Fruit fly (Drosophila melanogaster) whole organism, embryonic: ENCODE measurements around the gene CG13075.
A peak's percentile ranks its signal among the peaks of the same experiment; 100 is the strongest.

Source experiments
- Abd-B ChIP-seq: fragments of 200-800 bp; sonication (Bioruptor generic); optimal IDR thresholded peaks from 2 replicates; lab custom pipeline; 2018; ENCODE audit warnings: missing biosample characterization, mild to moderate bottlenecking, missing genetic modification characterization, moderate library complexity
- CG1024 ChIP-seq: fragments of 200-800 bp; sonication (Bioruptor generic); IDR thresholded peaks from 2 replicates; pipeline ENCODE4 v1.3.6; 2022; ENCODE audit warnings: missing biosample characterization, missing genetic modification characterization
- CG10274 ChIP-seq: fragments of 200-800 bp; sonication (Bioruptor generic); optimal IDR thresholded peaks from 3 replicates; lab custom pipeline; 2017; ENCODE audit warnings: missing biosample characterization, mild to moderate bottlenecking, missing genetic modification characterization
- CG10431 ChIP-seq: fragments of 200-800 bp; sonication (Bioruptor generic); optimal IDR thresholded peaks from 3 replicates; lab custom pipeline; 2018; ENCODE audit warnings: missing biosample characterization, mild to moderate bottlenecking, missing genetic modification characterization
- CG11247 ChIP-seq: fragments of 200-800 bp; sonication (Bioruptor generic); IDR thresholded peaks from 2 replicates; pipeline ENCODE4 v1.3.6; 2022; ENCODE audit warnings: missing biosample characterization, missing genetic modification characterization
- CG11560 ChIP-seq: fragments of 200-800 bp; sonication (Bioruptor generic); IDR thresholded peaks from 3 replicates; pipeline ENCODE4 v1.3.6; 2022; ENCODE audit warnings: missing biosample characterization, missing genetic modification characterization
- CG12155 ChIP-seq: fragments of 200-800 bp; sonication (Bioruptor generic); optimal IDR thresholded peaks from 3 replicates; lab custom pipeline; 2016; ENCODE audit warnings: missing biosample characterization, missing genetic modification characterization
- CG12236 ChIP-seq: fragments of 200-800 bp; sonication (Bioruptor generic); optimal IDR thresholded peaks from 2 replicates; lab custom pipeline; 2016; ENCODE audit warnings: missing biosample characterization, missing genetic modification characterization
- CG12299 ChIP-seq: fragments of 200-800 bp; sonication (Bioruptor generic); optimal IDR thresholded peaks from 2 replicates; lab custom pipeline; 2018; ENCODE audit warnings: missing biosample characterization, mild to moderate bottlenecking, missing genetic modification characterization
- CG13287 ChIP-seq: fragments of 200-800 bp; sonication (Bioruptor generic); IDR thresholded peaks from 2 replicates; pipeline ENCODE4 v1.3.6; 2022; ENCODE audit warnings: missing biosample characterization, missing genetic modification characterization; ENCODE audit not compliant: partially characterized antibody
- CG15011 ChIP-seq: fragments of 200-800 bp; sonication (Bioruptor generic); optimal IDR thresholded peaks from 3 replicates; lab custom pipeline; 2018; ENCODE audit warnings: missing biosample characterization, mild to moderate bottlenecking, missing genetic modification characterization
- CG16813 ChIP-seq: fragments of 200-800 bp; sonication (Bioruptor generic); IDR thresholded peaks from 3 replicates; pipeline ENCODE4 v1.3.6; 2022; ENCODE audit warnings: missing biosample characterization, missing genetic modification characterization; ENCODE audit not compliant: partially characterized antibody
- CG2199 ChIP-seq: fragments of 200-800 bp; sonication (Bioruptor generic); IDR thresholded peaks from 3 replicates; pipeline ENCODE4 v1.3.6; 2022; ENCODE audit warnings: missing biosample characterization, missing genetic modification characterization
- CG2678 ChIP-seq: fragments of 200-800 bp; sonication (Bioruptor generic); optimal IDR thresholded peaks from 3 replicates; lab custom pipeline; 2019; ENCODE audit warnings: missing biosample characterization, mild to moderate bottlenecking, missing genetic modification characterization, moderate library complexity
- CG30020 ChIP-seq: fragments of 200-800 bp; optimal IDR thresholded peaks from 2 replicates; lab custom pipeline; 2019; ENCODE audit warnings: missing biosample characterization, mild to moderate bottlenecking, missing genetic modification characterization, moderate library complexity
- CG33213 ChIP-seq: fragments of 200-800 bp; sonication (Bioruptor generic); optimal IDR thresholded peaks from 3 replicates; lab custom pipeline; 2016; ENCODE audit warnings: missing biosample characterization, missing genetic modification characterization
- CG6254 ChIP-seq: fragments of 200-800 bp; sonication (Bioruptor generic); optimal IDR thresholded peaks from 3 replicates; lab custom pipeline; 2017; ENCODE audit warnings: mild to moderate bottlenecking, missing biosample characterization, missing genetic modification reagents, missing genetic modification characterization
- CG6272 ChIP-seq: fragments of 200-800 bp; sonication (Bioruptor generic); IDR thresholded peaks from 2 replicates; pipeline ENCODE4 v1.3.6; 2022; ENCODE audit warnings: missing biosample characterization, missing genetic modification characterization
- CG6654 ChIP-seq: fragments of 200-800 bp; sonication (Bioruptor generic); optimal IDR thresholded peaks from 2 replicates; lab custom pipeline; 2017; ENCODE audit warnings: missing biosample characterization, mild to moderate bottlenecking, missing genetic modification characterization
- CG6689 ChIP-seq: fragments of 200-800 bp; sonication (Bioruptor generic); IDR thresholded peaks from 2 replicates; pipeline ENCODE4 v1.3.6; 2022; ENCODE audit warnings: missing biosample characterization, missing genetic modification characterization
- CG7745 ChIP-seq: fragments of 200-800 bp; sonication (Bioruptor generic); optimal IDR thresholded peaks from 2 replicates; lab custom pipeline; 2018; ENCODE audit warnings: missing biosample characterization, mild to moderate bottlenecking, missing genetic modification characterization, moderate library complexity
- CG9932 ChIP-seq: fragments of 200-800 bp; sonication (Bioruptor generic); IDR thresholded peaks from 2 replicates; pipeline ENCODE4 v1.3.6; 2022; ENCODE audit warnings: missing biosample characterization, missing genetic modification characterization
- CTCF ChIP-seq: fragments of 200-800 bp; sonication (Bioruptor generic); optimal IDR thresholded peaks from 2 replicates; lab custom pipeline; 2017; ENCODE audit warnings: missing biosample characterization, mild to moderate bottlenecking, missing genetic modification characterization, moderate library complexity
- D ChIP-seq, 2 experiments: fragments of 200-800 bp in 1 of 2; fragments of >200 bp in 1 of 2; sonication (Bioruptor generic) in 1 of 2; optimal IDR thresholded peaks; 2 replicates in 1 of 2; 3 replicates in 1 of 2; lab custom pipeline; 2017; ENCODE audit warnings: mild to moderate bottlenecking in 1 of 2, missing biosample characterization in 1 of 2, missing genetic modification characterization in 1 of 2, missing genetic modification reagents in 1 of 2
- Dp ChIP-seq: fragments of 200-800 bp; sonication (Bioruptor generic); optimal IDR thresholded peaks from 2 replicates; lab custom pipeline; 2018; ENCODE audit warnings: missing biosample characterization, mild to moderate bottlenecking, missing genetic modification characterization, moderate library complexity
- E2f2 ChIP-seq: fragments of 200-800 bp; sonication (Bioruptor generic); IDR thresholded peaks from 2 replicates; pipeline ENCODE4 v1.3.6; 2022; ENCODE audit warnings: missing biosample characterization, missing genetic modification characterization
- Elba2 ChIP-seq: fragments of 200-800 bp; sonication (Bioruptor generic); optimal IDR thresholded peaks from 3 replicates; lab custom pipeline; 2016; ENCODE audit warnings: missing biosample characterization, missing genetic modification characterization
- HHEX ChIP-seq: fragments of 200-800 bp; sonication (Bioruptor generic); optimal IDR thresholded peaks from 3 replicates; lab custom pipeline; 2017; ENCODE audit warnings: missing biosample characterization, mild to moderate bottlenecking, missing genetic modification characterization, missing genetic modification reagents
- Hr78 ChIP-seq, 2 experiments: fragments of 200-800 bp in 1 of 2; fragments of >200 bp in 1 of 2; sonication (Bioruptor generic) in 1 of 2; optimal IDR thresholded peaks; 2 replicates each; lab custom pipeline; 2017 to 2019; ENCODE audit warnings: missing biosample characterization in 2 of 2, missing genetic modification characterization in 2 of 2, mild to moderate bottlenecking in 1 of 2, moderate library complexity in 1 of 2
- Myb ChIP-seq: fragments of 200-800 bp; sonication (Bioruptor generic); optimal IDR thresholded peaks from 2 replicates; lab custom pipeline; 2016; ENCODE audit warnings: missing biosample characterization, missing genetic modification characterization
- NC2α ChIP-seq: fragments of 200-800 bp; sonication (Bioruptor generic); optimal IDR thresholded peaks from 2 replicates; lab custom pipeline; 2016; ENCODE audit warnings: missing biosample characterization, missing genetic modification characterization
- Opbp ChIP-seq: fragments of 200-800 bp; sonication (Bioruptor generic); IDR thresholded peaks from 3 replicates; pipeline ENCODE4 v1.3.6; 2022; ENCODE audit warnings: missing biosample characterization, missing genetic modification characterization; ENCODE audit not compliant: partially characterized antibody
- Sry-β ChIP-seq: fragments of 200-800 bp; sonication (Bioruptor generic); optimal IDR thresholded peaks from 2 replicates; lab custom pipeline; 2018; ENCODE audit warnings: missing biosample characterization, mild to moderate bottlenecking, missing genetic modification characterization, moderate library complexity
- TFAM ChIP-seq: fragments of 200-800 bp; sonication (Bioruptor generic); optimal IDR thresholded peaks from 2 replicates; lab custom pipeline; 2017; ENCODE audit warnings: missing biosample characterization, missing genetic modification characterization, inconsistent platforms
- ab ChIP-seq: fragments of 200-800 bp; sonication (Bioruptor generic); optimal IDR thresholded peaks from 2 replicates; lab custom pipeline; 2016; ENCODE audit warnings: missing biosample characterization, missing genetic modification characterization
- btn ChIP-seq: fragments of 200-800 bp; sonication (Bioruptor generic); optimal IDR thresholded peaks from 2 replicates; lab custom pipeline; 2016; ENCODE audit warnings: missing biosample characterization, missing genetic modification characterization
- dmrt11E ChIP-seq: fragments of 200-800 bp; sonication (Bioruptor generic); optimal IDR thresholded peaks from 3 replicates; lab custom pipeline; 2018; ENCODE audit warnings: missing biosample characterization, mild to moderate bottlenecking, missing genetic modification characterization, moderate library complexity
- jigr1 ChIP-seq: fragments of 200-800 bp; sonication (Bioruptor generic); IDR thresholded peaks from 3 replicates; pipeline ENCODE4 v1.3.6; 2022; ENCODE audit warnings: missing biosample characterization, missing genetic modification characterization
- klu ChIP-seq: fragments of 200-800 bp; sonication (Bioruptor generic); IDR thresholded peaks from 2 replicates; pipeline ENCODE4 v1.3.6; 2022; ENCODE audit warnings: missing biosample characterization, missing genetic modification characterization
- luna ChIP-seq: fragments of 200-800 bp; sonication (Bioruptor generic); optimal IDR thresholded peaks from 2 replicates; lab custom pipeline; 2016; ENCODE audit warnings: missing biosample characterization, missing genetic modification characterization
- p53 ChIP-seq: fragments of 200-800 bp; sonication (Bioruptor generic); optimal IDR thresholded peaks from 2 replicates; lab custom pipeline; 2016; ENCODE audit warnings: missing biosample characterization, missing genetic modification characterization
- pita ChIP-seq: fragments of 200-800 bp; sonication (Bioruptor generic); optimal IDR thresholded peaks from 2 replicates; lab custom pipeline; 2017; ENCODE audit warnings: missing biosample characterization, mild to moderate bottlenecking, missing genetic modification characterization
- sens-2 ChIP-seq: fragments of 200-800 bp; sonication (Bioruptor generic); IDR thresholded peaks from 2 replicates; pipeline ENCODE4 v1.3.6; 2022; ENCODE audit warnings: missing biosample characterization, missing genetic modification characterization
- slp2 ChIP-seq: fragments of 200-800 bp; sonication (Bioruptor generic); optimal IDR thresholded peaks from 2 replicates; lab custom pipeline; 2016; ENCODE audit warnings: missing biosample characterization, missing genetic modification characterization
- tna ChIP-seq: fragments of 200-800 bp; sonication (Bioruptor generic); IDR thresholded peaks from 2 replicates; pipeline ENCODE4 v1.3.6; 2022; ENCODE audit warnings: missing biosample characterization, missing genetic modification characterization; ENCODE audit not compliant: partially characterized antibody
- trem ChIP-seq: fragments of 200-800 bp; optimal IDR thresholded peaks from 3 replicates; lab custom pipeline; 2019; ENCODE audit warnings: missing biosample characterization, mild to moderate bottlenecking, missing genetic modification characterization, moderate library complexity
- tup ChIP-seq: fragments of 200-800 bp; sonication (Bioruptor generic); optimal IDR thresholded peaks from 2 replicates; lab custom pipeline; 2016; ENCODE audit warnings: missing biosample characterization, mild to moderate bottlenecking, missing genetic modification characterization, moderate library complexity
- vvl ChIP-seq: fragments of 200-800 bp; sonication (Bioruptor generic); IDR thresholded peaks from 2 replicates; pipeline ENCODE4 v1.3.6; 2022; ENCODE audit warnings: missing biosample characterization, missing genetic modification characterization
- z ChIP-seq: fragments of 200-800 bp; sonication (Bioruptor generic); IDR thresholded peaks from 3 replicates; pipeline ENCODE4 v1.3.6; 2022; ENCODE audit warnings: missing biosample characterization, missing genetic modification characterization
- zen2 ChIP-seq: fragments of 200-800 bp; sonication (Bioruptor generic); IDR thresholded peaks from 3 replicates; pipeline ENCODE4 v1.3.6; 2022; ENCODE audit warnings: missing biosample characterization, missing genetic modification characterization; ENCODE audit not compliant: partially characterized antibody

Gene CG13075

dm6 chr3L:16037048-16037477, 46.7 kb upstream of the CG13075 start (continued):
- TF ChIP-seq p53: peak; percentile 48
- TF ChIP-seq Hr78 (GFP tag; optimal IDR thresholded peaks at IDR 0.05; lab: Kevin White, UChicago): no peak
- TF ChIP-seq CG11247 (GFP tag; lab: Robert Waterston, UW): peak; percentile 70
- no peak for TF ChIP-seq zen2 (GFP tag; lab: Robert Waterston, UW)
- peak; percentile 100 for TF ChIP-seq trem (tag; lab: Kevin White, UChicago)
- 0 out of 2 replicates have a peak, but pooled peaks have one; percentile 7 for TF ChIP-seq CG6272 (GFP tag; lab: Robert Waterston, UW)
- peak; percentile 80 for TF ChIP-seq CG13287 (GFP tag; lab: Robert Waterston, UW)
- TF ChIP-seq CG7745: no peak
- TF ChIP-seq CG12299 (tag; lab: Kevin White, UChicago): peak; percentile 62
- TF ChIP-seq ab: no peak
- peak; percentile 57 for TF ChIP-seq CG6254 (GFP tag; lab: Kevin White, UChicago)
- no peak for TF ChIP-seq Sry-β (GFP tag; lab: Kevin White, UChicago)
- peak; percentile 7 for TF ChIP-seq CG6654 (GFP tag; lab: Kevin White, UChicago)
- peak; percentile 40 for TF ChIP-seq Elba2 (GFP tag; lab: Kevin White, UChicago)
- peak; percentile 79 for TF ChIP-seq luna (GFP tag; lab: Kevin White, UChicago)
- TF ChIP-seq CG2199 (GFP tag; lab: Robert Waterston, UW): peak; percentile 90
- peak; percentile 57; the same call in 1 of the 2 replicates for TF ChIP-seq sens-2
- TF ChIP-seq tup (GFP tag; lab: Kevin White, UChicago): peak; percentile 6
- peak; percentile 65 for TF ChIP-seq btn (GFP tag; lab: Kevin White, UChicago)
- TF ChIP-seq CG2678 (tag; lab: Kevin White, UChicago): peak; percentile 79
- peak; percentile 58 for TF ChIP-seq dmrt11E (tag; lab: Kevin White, UChicago)
- TF ChIP-seq Opbp: peak; percentile 66; the same call in 2 of the 3 replicates
- TF ChIP-seq klu: no peak; the same call in 1 of the 2 replicates
- no peak for TF ChIP-seq D (optimal IDR thresholded peaks at IDR 0.05; lab: Kevin White, UChicago)
- peak; percentile 44 for TF ChIP-seq D (GFP tag; optimal IDR thresholded peaks at IDR 0.05; lab: Kevin White, UChicago)
- TF ChIP-seq HHEX: peak; percentile 75
- peak; percentile 50 for TF ChIP-seq CG10274 (GFP tag; lab: Kevin White, UChicago)
- TF ChIP-seq CG12155 (GFP tag; lab: Kevin White, UChicago): peak; percentile 75
- TF ChIP-seq Abd-B (GFP tag; lab: Kevin White, UChicago): no peak
- TF ChIP-seq tna (GFP tag; lab: Robert Waterston, UW): peak; percentile 37; the same call in 1 of the 2 replicates
- TF ChIP-seq E2f2: peak; percentile 70
- TF ChIP-seq Myb (GFP tag; lab: Kevin White, UChicago): peak; percentile 100
- no peak for TF ChIP-seq z (GFP tag; lab: Robert Waterston, UW)
- peak; percentile 48 for TF ChIP-seq NC2α
- TF ChIP-seq CTCF (GFP tag; lab: Kevin White, UChicago): peak; percentile 77
- no peak for TF ChIP-seq CG10431 (GFP tag; lab: Kevin White, UChicago)
- peak; percentile 84 for TF ChIP-seq CG33213 (GFP tag; lab: Kevin White, UChicago)
- peak; percentile 56 for TF ChIP-seq slp2 (GFP tag; lab: Kevin White, UChicago)
- peak; percentile 85 for TF ChIP-seq CG9932 (GFP tag; lab: Robert Waterston, UW)
- TF ChIP-seq TFAM (GFP tag; lab: Kevin White, UChicago): no peak
- TF ChIP-seq CG6689 (GFP tag; lab: Robert Waterston, UW): peak; percentile 74
- TF ChIP-seq Dp: peak; percentile 62
- TF ChIP-seq vvl (GFP tag; lab: Robert Waterston, UW): peak; percentile 95
- peak; percentile 32 for TF ChIP-seq CG12236 (GFP tag; lab: Kevin White, UChicago)
- TF ChIP-seq CG11560 (tag; lab: Robert Waterston, UW): peak; percentile 95
- TF ChIP-seq CG15011 (GFP tag; lab: Kevin White, UChicago): no peak
- peak; percentile 98 for TF ChIP-seq pita
- TF ChIP-seq jigr1 (GFP tag; lab: Robert Waterston, UW): 0 out of 3 replicates have a peak, but pooled peaks have one; percentile 34
- TF ChIP-seq CG30020 (tag; lab: Kevin White, UChicago): peak; percentile 15
- peak; percentile 63; the same call in 1 of the 2 replicates for TF ChIP-seq CG1024
- TF ChIP-seq CG16813 (GFP tag; lab: Robert Waterston, UW): peak; percentile 60
